Worm (Caenorhabditis elegans): Measurements from ENCODE around the gene tbh-1.

- no peak for TF ChIP-seq ceh-13 (GFP tag; optimal IDR thresholded peaks at IDR 0.05)
- TF ChIP-seq sea-1 (GFP tag; conservative IDR thresholded peaks at IDR 0.05) = no peak
- no peak for TF ChIP-seq flt-1 (GFP tag; IDR thresholded peaks at IDR 0.05)
- TF ChIP-seq tbx-37 (GFP tag; conservative IDR thresholded peaks at IDR 0.05) = no peak
- TF ChIP-seq tra-4 (tag; optimal IDR thresholded peaks at IDR 0.05) = no peak
- TF ChIP-seq ama-1 (optimal IDR thresholded peaks at IDR 0.05) = no peak
- TF ChIP-seq ets-7 (tag; optimal IDR thresholded peaks at IDR 0.05) = no peak
- no peak for TF ChIP-seq tbx-11 (GFP tag; IDR thresholded peaks at IDR 0.05)
- no peak for TF ChIP-seq pes-1 (GFP tag; IDR thresholded peaks at IDR 0.05)
- TF ChIP-seq scrt-1 (GFP tag; IDR thresholded peaks at IDR 0.05) = no peak
These were observed 40.0 kb upstream of the tbh-1 start for ce11 chrX:15544671-15545070.
